Worm (Caenorhabditis elegans) whole organism, L2 larva: Measurements from ENCODE around the gene C54E10.10.

Experiments used
- C34F6.9 ChIP-seq: fragments of 150-350 bp; optimal IDR thresholded peaks from 2 replicates; lab custom pipeline; 2014; ENCODE audit warnings: missing biosample characterization, missing genetic modification characterization
- F13H6.1 ChIP-seq: sonication (generic microtip); optimal IDR thresholded peaks from 2 replicates; lab custom pipeline; 2016; ENCODE audit warnings: missing genetic modification characterization, missing compliant biosample characterization
- alr-1 ChIP-seq: fragments of 150-350 bp; optimal IDR thresholded peaks from 2 replicates; lab custom pipeline; 2014; ENCODE audit warnings: missing biosample characterization, missing genetic modification characterization
- blmp-1 ChIP-seq: sonication (generic microtip); optimal IDR thresholded peaks from 2 replicates; lab custom pipeline; 2017; ENCODE audit warnings: missing genetic modification characterization, mild to moderate bottlenecking, missing compliant biosample characterization, antibody characterized with exemption, moderate library complexity; ENCODE audit not compliant: insufficient read depth
- ceh-16 ChIP-seq: fragments of 150-350 bp; optimal IDR thresholded peaks from 2 replicates; lab custom pipeline; 2014; ENCODE audit warnings: missing biosample characterization, missing genetic modification characterization
- ceh-82 ChIP-seq: fragments of 150-350 bp; optimal IDR thresholded peaks from 2 replicates; lab custom pipeline; 2014; ENCODE audit warnings: missing biosample characterization, missing genetic modification characterization
- crh-2 ChIP-seq: sonication (generic microtip); optimal IDR thresholded peaks from 2 replicates; lab custom pipeline; 2017; ENCODE audit warnings: missing biosample characterization, missing genetic modification characterization
- dmd-4 ChIP-seq: sonication (generic microtip); optimal IDR thresholded peaks from 2 replicates; lab custom pipeline; 2017; ENCODE audit warnings: missing biosample characterization, missing genetic modification characterization
- egl-27 ChIP-seq: sonication (generic microtip); optimal IDR thresholded peaks from 3 replicates; lab custom pipeline; 2017; ENCODE audit warnings: missing biosample characterization, missing genetic modification reagents, missing genetic modification characterization
- elt-3 ChIP-seq: sonication (generic microtip); optimal IDR thresholded peaks from 2 replicates; lab custom pipeline; 2017; ENCODE audit warnings: missing biosample characterization, missing genetic modification characterization
- fos-1 ChIP-seq: fragments of 150-350 bp; optimal IDR thresholded peaks from 2 replicates; lab custom pipeline; 2014; ENCODE audit warnings: missing biosample characterization, missing genetic modification characterization
- gmeb-1 ChIP-seq: fragments of 150-350 bp; optimal IDR thresholded peaks from 2 replicates; lab custom pipeline; 2014; ENCODE audit warnings: missing biosample characterization, missing genetic modification characterization
- lin-13 ChIP-seq: fragments of 150-350 bp; optimal IDR thresholded peaks from 2 replicates; lab custom pipeline; 2014; ENCODE audit warnings: missing biosample characterization, missing genetic modification reagents, missing genetic modification characterization
- lin-39 ChIP-seq: fragments of 150-350 bp; optimal IDR thresholded peaks from 2 replicates; lab custom pipeline; 2014; ENCODE audit warnings: missing biosample characterization, missing genetic modification reagents, missing genetic modification characterization
- lsy-2 ChIP-seq, 2 experiments: fragments of 150-350 bp in 1 of 2; sonication (generic microtip) in 1 of 2; optimal IDR thresholded peaks; 2 replicates each; lab custom pipeline; 2014 to 2017; ENCODE audit warnings: missing biosample characterization in 2 of 2, missing genetic modification characterization in 2 of 2
- mab-5 ChIP-seq: fragments of 150-350 bp; optimal IDR thresholded peaks from 2 replicates; lab custom pipeline; 2014; ENCODE audit warnings: missing biosample characterization, missing genetic modification characterization
- mbf-1 ChIP-seq: sonication (generic microtip); optimal IDR thresholded peaks from 2 replicates; lab custom pipeline; 2017; ENCODE audit warnings: missing biosample characterization, missing genetic modification characterization
- mdl-1 ChIP-seq, 2 experiments: fragments of 150-350 bp in 1 of 2; sonication (generic microtip) in 1 of 2; optimal IDR thresholded peaks; 2 replicates each; lab custom pipeline; 2017; ENCODE audit warnings: missing biosample characterization in 2 of 2, missing genetic modification characterization in 2 of 2
- nhr-10 ChIP-seq: sonication (generic microtip); optimal IDR thresholded peaks from 2 replicates; lab custom pipeline; 2017; ENCODE audit warnings: missing biosample characterization, missing genetic modification characterization
- nhr-11 ChIP-seq: fragments of 150-350 bp; optimal IDR thresholded peaks from 2 replicates; lab custom pipeline; 2014; ENCODE audit warnings: missing biosample characterization, missing genetic modification characterization
- nhr-12 ChIP-seq: fragments of 150-350 bp; optimal IDR thresholded peaks from 2 replicates; lab custom pipeline; 2014; ENCODE audit warnings: missing biosample characterization, missing genetic modification characterization
- nhr-129 ChIP-seq: fragments of 150-350 bp; optimal IDR thresholded peaks from 2 replicates; lab custom pipeline; 2014; ENCODE audit warnings: missing biosample characterization, missing genetic modification characterization
- nhr-23 ChIP-seq: fragments of 150-350 bp; optimal IDR thresholded peaks from 2 replicates; lab custom pipeline; 2014; ENCODE audit warnings: missing biosample characterization, missing genetic modification reagents, missing genetic modification characterization
- nhr-237 ChIP-seq: fragments of 150-350 bp; optimal IDR thresholded peaks from 2 replicates; lab custom pipeline; 2014; ENCODE audit warnings: missing biosample characterization, missing genetic modification characterization
- nhr-6 ChIP-seq: fragments of 150-350 bp; optimal IDR thresholded peaks from 2 replicates; lab custom pipeline; 2014; ENCODE audit warnings: missing biosample characterization, missing genetic modification characterization
- sem-4 ChIP-seq: fragments of 150-350 bp; optimal IDR thresholded peaks from 2 replicates; lab custom pipeline; 2014; ENCODE audit warnings: missing biosample characterization, missing genetic modification reagents, missing genetic modification characterization
- skn-1 ChIP-seq: sonication (generic microtip); optimal IDR thresholded peaks from 2 replicates; lab custom pipeline; 2017; ENCODE audit warnings: missing biosample characterization, missing genetic modification characterization
- sma-3 ChIP-seq: sonication (generic microtip); optimal IDR thresholded peaks from 2 replicates; lab custom pipeline; 2016; ENCODE audit warnings: missing genetic modification reagents, missing genetic modification characterization, missing compliant biosample characterization
- sma-9 ChIP-seq, 2 experiments: fragments of 150-350 bp in 1 of 2; sonication (generic microtip) in 1 of 2; optimal IDR thresholded peaks; 2 replicates each; lab custom pipeline; 2014 to 2016; ENCODE audit warnings: missing genetic modification characterization in 2 of 2, mild to moderate bottlenecking in 1 of 2, missing biosample characterization in 1 of 2, missing compliant biosample characterization in 1 of 2, missing genetic modification reagents in 1 of 2, moderate library complexity in 1 of 2
- snpc-4 ChIP-seq: fragments of 150-350 bp; optimal IDR thresholded peaks from 2 replicates; lab custom pipeline; 2014; ENCODE audit warnings: missing biosample characterization, missing genetic modification characterization
- unc-62 ChIP-seq: fragments of 150-350 bp; optimal IDR thresholded peaks from 2 replicates; lab custom pipeline; 2014; ENCODE audit warnings: missing biosample characterization, missing genetic modification reagents, missing genetic modification characterization
- ztf-11 ChIP-seq: sonication (generic microtip); optimal IDR thresholded peaks from 2 replicates; lab custom pipeline; 2017; ENCODE audit warnings: missing biosample characterization, missing genetic modification characterization

The C54E10.10 gene

ce11 chrV:18806409-18806808, 3.2 kb upstream of the C54E10.10 start, which contains the start of gene sri-10:
Gene sri-10, minus strand, starts transcription at chrV:18806509.
- TF ChIP-seq nhr-11 (tag; lab: Kevin White, UChicago), result no peak
- no peak for TF ChIP-seq egl-27 (tag; lab: Kevin White, UChicago)
- TF ChIP-seq mdl-1 (tag; optimal IDR thresholded peaks at IDR 0.05; lab: Kevin White, UChicago), result no peak
- no peak for TF ChIP-seq fos-1 (tag; lab: Kevin White, UChicago)
- no peak for TF ChIP-seq alr-1 (tag; lab: Kevin White, UChicago)
- no peak for TF ChIP-seq sma-3 (GFP tag; lab: Kevin White, UChicago)
- TF ChIP-seq ceh-82 (tag; lab: Kevin White, UChicago), result no peak
- no peak for TF ChIP-seq ztf-11
- TF ChIP-seq snpc-4 (tag; lab: Kevin White, UChicago), result no peak
- no peak for TF ChIP-seq gmeb-1 (tag; lab: Kevin White, UChicago)
- TF ChIP-seq lin-39, result no peak
- TF ChIP-seq crh-2 (tag; lab: Kevin White, UChicago), result no peak
- TF ChIP-seq lsy-2 (tag; optimal IDR thresholded peaks at IDR 0.05; lab: Kevin White, UChicago), result no peak
- TF ChIP-seq C34F6.9 (tag; lab: Kevin White, UChicago), result no peak

DNA sequence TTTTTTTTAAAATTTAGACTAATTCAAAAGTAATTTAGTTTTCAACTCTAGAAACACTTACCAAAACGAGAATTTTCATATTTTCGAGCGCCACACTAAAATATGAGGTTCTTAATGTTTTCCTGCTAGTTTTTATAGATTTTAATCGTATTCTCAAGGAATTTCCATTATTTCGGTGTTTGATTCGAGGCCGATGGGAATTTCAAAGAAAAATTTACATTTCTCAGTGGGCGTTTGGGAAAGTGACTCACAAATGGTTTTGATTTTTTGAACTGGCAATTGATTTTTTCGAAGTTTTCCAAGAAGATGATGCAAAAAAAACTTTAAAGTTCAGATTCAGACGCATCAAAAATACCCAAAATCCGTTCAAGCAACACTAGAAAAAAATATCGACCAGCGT, 1.1 kb downstream of the C54E10.10 start, which contains the start of gene C54E10.11:
Gene C54E10.11, minus strand, starts transcription at position 101 of the 400 bp plus-strand sequence.
- no peak for TF ChIP-seq lin-13 (GFP tag; lab: Kevin White, UChicago)
- TF ChIP-seq lin-39, result no peak
- TF ChIP-seq ceh-16 (tag; lab: Kevin White, UChicago), result no peak
- no peak for TF ChIP-seq nhr-6 (tag; lab: Kevin White, UChicago)
- TF ChIP-seq crh-2 (tag; lab: Kevin White, UChicago), result no peak
- no peak for TF ChIP-seq skn-1 (tag; lab: Kevin White, UChicago)
- no peak for TF ChIP-seq F13H6.1
- no peak for TF ChIP-seq mbf-1 (tag; lab: Kevin White, UChicago)
- TF ChIP-seq nhr-129, result no peak
- TF ChIP-seq ztf-11, result no peak
- TF ChIP-seq elt-3 (tag; lab: Kevin White, UChicago), result no peak
- TF ChIP-seq gmeb-1 (tag; lab: Kevin White, UChicago), result no peak
- TF ChIP-seq unc-62 (GFP tag; lab: Kevin White, UChicago), result no peak
- no peak for TF ChIP-seq nhr-12 (tag; lab: Kevin White, UChicago)
- no peak for TF ChIP-seq sma-3 (GFP tag; lab: Kevin White, UChicago)
- no peak for TF ChIP-seq nhr-10
- TF ChIP-seq blmp-1 (tag; lab: Kevin White, UChicago), result no peak
- TF ChIP-seq nhr-23, result no peak
- TF ChIP-seq mab-5, result no peak
- no peak for TF ChIP-seq ceh-82 (tag; lab: Kevin White, UChicago)

DNA sequence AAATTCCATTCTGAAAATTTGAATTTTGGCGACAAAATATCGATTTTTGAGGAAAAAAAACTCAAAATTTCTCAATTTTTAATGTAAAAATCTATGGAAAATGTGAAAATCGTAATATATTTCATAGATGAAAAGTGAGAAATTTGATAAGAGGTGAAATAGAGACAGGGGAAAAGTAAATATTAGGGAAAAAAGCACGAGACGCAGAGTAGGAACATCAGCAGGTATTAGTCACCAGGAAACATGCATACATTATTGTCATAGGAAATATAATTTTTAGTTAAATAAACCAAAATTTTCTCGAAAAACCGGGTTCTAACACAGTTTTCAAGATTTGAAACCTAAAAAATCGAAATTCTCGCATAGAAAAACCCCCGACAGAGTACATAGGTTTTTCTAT, 2.3 kb downstream of the C54E10.10 start, which contains the start of gene nhr-170:
Gene nhr-170, minus strand, starts transcription at position 16 of the 400 bp plus-strand sequence.
- peak; percentile 81 for TF ChIP-seq fos-1 (tag; lab: Kevin White, UChicago)
- no peak for TF ChIP-seq blmp-1 (tag; lab: Kevin White, UChicago)
- no peak for TF ChIP-seq C34F6.9 (tag; lab: Kevin White, UChicago)
- TF ChIP-seq unc-62 (GFP tag; lab: Kevin White, UChicago), result no peak
- no peak for TF ChIP-seq snpc-4 (tag; lab: Kevin White, UChicago)
- TF ChIP-seq dmd-4 (tag; lab: Kevin White, UChicago), result no peak
- TF ChIP-seq nhr-237 (tag; lab: Kevin White, UChicago), result no peak
- TF ChIP-seq sma-3 (GFP tag; lab: Kevin White, UChicago), result no peak

ce11 chrV:18790658-18791057, 12.5 kb downstream of the C54E10.10 start, which contains the start of gene nhr-231:
Gene nhr-231, plus strand, starts transcription at chrV:18790958.
- TF ChIP-seq nhr-6 (tag; lab: Kevin White, UChicago) (no peak), mab-5 (no peak), snpc-4 (tag; lab: Kevin White, UChicago) (no peak), lin-13 (GFP tag; lab: Kevin White, UChicago) (no peak), fos-1 (tag; lab: Kevin White, UChicago) (peak; percentile 34), skn-1 (tag; lab: Kevin White, UChicago) (no peak), unc-62 (GFP tag; lab: Kevin White, UChicago) (no peak)
- TF ChIP-seq, all 48 proteins: peak for 1

DNA sequence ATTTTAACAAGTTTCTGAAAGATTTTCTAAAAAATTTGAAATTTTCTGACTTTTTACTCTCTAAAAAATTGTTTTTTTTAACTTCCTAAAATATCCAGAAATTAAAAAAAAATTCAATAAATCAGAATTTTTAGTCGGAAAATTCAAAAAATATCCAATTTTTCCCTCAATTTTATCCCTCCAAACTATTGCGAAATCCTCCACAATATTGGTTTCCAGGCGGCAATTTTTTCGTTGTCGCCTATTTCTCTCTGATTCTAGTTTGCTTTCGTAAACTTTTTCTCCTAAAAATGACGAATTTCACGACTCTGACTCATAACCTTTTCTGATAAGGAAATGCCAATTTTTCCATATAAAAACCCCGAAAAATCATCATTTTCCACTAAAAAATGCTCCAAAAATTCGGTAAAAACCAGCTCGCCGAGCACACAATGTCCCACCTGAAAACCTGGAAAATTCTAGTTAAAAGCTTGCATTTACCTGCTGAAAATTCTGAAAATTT, 15.7 kb downstream of the C54E10.10 start, which contains the start of gene Y17D7B.2:
Gene Y17D7B.2, plus strand, starts transcription at position 323 of the 502 bp plus-strand sequence.
- TF ChIP-seq egl-27 (tag; lab: Kevin White, UChicago) (no peak), nhr-237 (tag; lab: Kevin White, UChicago) (no peak), fos-1 (tag; lab: Kevin White, UChicago) (peak; percentile 73), mbf-1 (tag; lab: Kevin White, UChicago) (no peak), sem-4 (tag; lab: Kevin White, UChicago) (no peak), dmd-4 (tag; lab: Kevin White, UChicago) (no peak), sma-9 (GFP tag; optimal IDR thresholded peaks at IDR 0.05; lab: Kevin White, UChicago) (no peak), sma-9 (tag; optimal IDR thresholded peaks at IDR 0.05; lab: Kevin White, UChicago) (no peak), unc-62 (GFP tag; lab: Kevin White, UChicago) (no peak)
